Worm (Caenorhabditis elegans): ENCODE measurements around the gene cutl-16.

cutl-16 gene

ce11 chrII:6482762-6483161 is 41.5 kb downstream of the cutl-16 start:
- TF ChIP-seq efl-1 (optimal IDR thresholded peaks at IDR 0.05) (no peak), efl-1 (GFP tag; optimal IDR thresholded peaks at IDR 0.05 in 1 of 2) (peak in 1 of 2 experiments; percentile 81), unc-130 (tag; optimal IDR thresholded peaks at IDR 0.05) (peak; percentile 19), fkh-10 (GFP tag; optimal IDR thresholded peaks at IDR 0.05) (no peak), nhr-71 (tag; optimal IDR thresholded peaks at IDR 0.05) (peak; percentile 21), lin-14 (GFP tag; optimal IDR thresholded peaks at IDR 0.05) (peak; percentile 65), rnt-1 (tag; optimal IDR thresholded peaks at IDR 0.05) (peak; percentile 67), lsy-2 (tag; optimal IDR thresholded peaks at IDR 0.05) (no peak), sptf-1 (tag; optimal IDR thresholded peaks at IDR 0.05) (no peak)

- no peak for TF ChIP-seq C16A3.4 (tag; optimal IDR thresholded peaks at IDR 0.05)
- no peak for TF ChIP-seq nhr-47 (tag; optimal IDR thresholded peaks at IDR 0.05)
Measured at ce11 chrII:6484876-6485526, 43.8 kb downstream of the cutl-16 start, which contains the start of the genes lido-16 and plpp-1.2. Gene lido-16, minus strand, starts transcription at chrII:6484976. Gene plpp-1.2, plus strand, starts transcription at chrII:6485476.

- peak; percentile 72 for TF ChIP-seq nhr-71 (tag; optimal IDR thresholded peaks at IDR 0.05)
- no peak for TF ChIP-seq F16B12.6 (tag; optimal IDR thresholded peaks at IDR 0.05)
- TF ChIP-seq swsn-7 (tag; optimal IDR thresholded peaks at IDR 0.05): no peak
- TF ChIP-seq nhr-19 (GFP tag; conservative IDR thresholded peaks at IDR 0.05): peak; percentile 78
- no peak for TF ChIP-seq ceh-82 (tag; optimal IDR thresholded peaks at IDR 0.05)
- no peak for TF ChIP-seq hlh-4 (tag; optimal IDR thresholded peaks at IDR 0.05)
- no peak for TF ChIP-seq hlh-17 (GFP tag; optimal IDR thresholded peaks at IDR 0.05; ENCODE audit: borderline replicate concordance)
- no peak for TF ChIP-seq ceh-8 (GFP tag; optimal IDR thresholded peaks at IDR 0.05)
- TF ChIP-seq skn-1 (tag; optimal IDR thresholded peaks at IDR 0.05): no peak
- TF ChIP-seq blmp-1 (tag; optimal IDR thresholded peaks at IDR 0.05): no peak
- TF ChIP-seq ceh-88 (GFP tag; IDR thresholded peaks at IDR 0.05): no peak
- no peak for TF ChIP-seq nhr-237 (tag; optimal IDR thresholded peaks at IDR 0.05)
- no peak for TF ChIP-seq mef-2 (tag; optimal IDR thresholded peaks at IDR 0.05)
- TF ChIP-seq lin-39 (tag; optimal IDR thresholded peaks at IDR 0.05): peak; percentile 59
- no peak for TF ChIP-seq fkh-4 (tag; optimal IDR thresholded peaks at IDR 0.05; ENCODE audit: borderline replicate concordance)
- peak in 1 of 2 experiments; percentile 2 for TF ChIP-seq lin-35 (GFP tag; optimal IDR thresholded peaks at IDR 0.05)
- TF ChIP-seq nhr-20 (tag; optimal IDR thresholded peaks at IDR 0.05): peak; percentile 41
- no peak for TF ChIP-seq pag-3 (tag; optimal IDR thresholded peaks at IDR 0.05; ENCODE audit: borderline replicate concordance, insufficient read depth)
- TF ChIP-seq isw-1 (GFP tag; IDR thresholded peaks at IDR 0.05): no peak
- no peak for TF ChIP-seq ceh-63 (GFP tag; optimal IDR thresholded peaks at IDR 0.05)
- no peak for TF ChIP-seq tlp-1 (tag; optimal IDR thresholded peaks at IDR 0.05)
- TF ChIP-seq dsc-1 (tag; optimal IDR thresholded peaks at IDR 0.05): no peak
- TF ChIP-seq vab-15 (tag; optimal IDR thresholded peaks at IDR 0.05): peak; percentile 37
- TF ChIP-seq elt-3 (tag; optimal IDR thresholded peaks at IDR 0.05): no peak
- TF ChIP-seq sup-37 (GFP tag; optimal IDR thresholded peaks at IDR 0.05): no peak
- TF ChIP-seq fos-1 (tag; optimal IDR thresholded peaks at IDR 0.05): no peak
- TF ChIP-seq sptf-1 (tag; optimal IDR thresholded peaks at IDR 0.05): no peak
- no peak for TF ChIP-seq nhr-84 (tag; optimal IDR thresholded peaks at IDR 0.05)
- TF ChIP-seq irx-1 (tag; optimal IDR thresholded peaks at IDR 0.05): no peak
- peak; percentile 48 for TF ChIP-seq lin-14 (GFP tag; optimal IDR thresholded peaks at IDR 0.05)
- no peak for TF ChIP-seq hpl-2 (GFP tag; optimal IDR thresholded peaks at IDR 0.05)
- no peak for TF ChIP-seq nhr-47 (tag; optimal IDR thresholded peaks at IDR 0.05)
- TF ChIP-seq mdl-1 (tag; optimal IDR thresholded peaks at IDR 0.05): no peak
- no peak for TF ChIP-seq ceh-90 (tag; optimal IDR thresholded peaks at IDR 0.05)
- no peak for TF ChIP-seq nhr-12 (tag; optimal IDR thresholded peaks at IDR 0.05)
- TF ChIP-seq pax-3 (tag; optimal IDR thresholded peaks at IDR 0.05): no peak
- TF ChIP-seq dpl-1 (GFP tag; optimal IDR thresholded peaks at IDR 0.05): no peak
- TF ChIP-seq ces-1 (GFP tag; optimal IDR thresholded peaks at IDR 0.05): no peak
- TF ChIP-seq efl-1 (optimal IDR thresholded peaks at IDR 0.05): no peak
- TF ChIP-seq efl-1 (GFP tag; optimal IDR thresholded peaks at IDR 0.05 in 1 of 2): no peak
- no peak for TF ChIP-seq xbp-1 (tag; optimal IDR thresholded peaks at IDR 0.05)
- TF ChIP-seq rnt-1 (tag; optimal IDR thresholded peaks at IDR 0.05): peak; percentile 73
- TF ChIP-seq unc-130 (tag; optimal IDR thresholded peaks at IDR 0.05): peak; percentile 25
- TF ChIP-seq sox-4 (tag; optimal IDR thresholded peaks at IDR 0.05): no peak
Measured at ce11 chrII:6486344-6486743, 45.1 kb downstream of the cutl-16 start.
